Fruit fly (Drosophila melanogaster): ENCODE results near the gene CG11068.

DNA sequence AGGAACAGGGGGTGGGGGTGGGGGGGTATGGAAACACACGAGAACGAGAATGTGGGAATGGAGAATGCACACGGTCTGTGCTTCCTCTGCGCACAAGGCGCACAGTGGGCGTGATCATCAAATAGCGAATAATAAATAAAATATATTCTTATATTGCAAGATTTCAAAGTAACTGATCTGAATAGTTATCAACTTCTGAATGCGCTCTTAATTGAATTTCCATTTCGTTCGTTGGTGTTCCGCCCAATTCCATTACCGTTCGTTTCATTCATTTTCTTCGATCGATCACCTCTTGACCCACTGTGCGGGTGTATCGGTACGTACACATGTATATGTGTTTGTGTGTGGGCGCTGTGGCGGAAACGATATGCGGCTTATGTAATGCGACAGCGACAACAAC, 18.8 kb upstream of the CG11068 start:
- TF ChIP-seq psq (GFP tag; optimal IDR thresholded peaks at IDR 0.05) = peak; percentile 52
- no peak for TF ChIP-seq CrebA (GFP tag; optimal IDR thresholded peaks at IDR 0.05; ENCODE audit: borderline replicate concordance)
- TF ChIP-seq fru (GFP tag; optimal IDR thresholded peaks at IDR 0.05) = peak; percentile 59
- no peak for TF ChIP-seq usp (GFP tag; optimal IDR thresholded peaks at IDR 0.05)
